Worm (Caenorhabditis elegans) whole organism, young adult: ENCODE results near the gene F49E2.5.

ENCODE experiments used
- B0336.3 ChIP-seq: fragments of 200-800 bp; sonication (Bioruptor generic); IDR thresholded peaks from 2 replicates; pipeline ENCODE4 v1.3.6; 2022; ENCODE audit warnings: missing genetic modification characterization, missing compliant biosample characterization
- C06A6.2 ChIP-seq: fragments of 200-800 bp; sonication (Bioruptor generic); conservative IDR thresholded peaks from 2 replicates; pipeline ENCODE4 v1.3.6; 2022; ENCODE audit warnings: missing genetic modification characterization, missing compliant biosample characterization
- C17E4.6 ChIP-seq: fragments of 200-800 bp; sonication (Bioruptor generic); IDR thresholded peaks from 2 replicates; pipeline ENCODE4 v1.3.6; 2022; ENCODE audit warnings: missing genetic modification reagents, missing genetic modification characterization, missing compliant biosample characterization
- F39B2.1 ChIP-seq: fragments of 200-800 bp; sonication (Bioruptor generic); IDR thresholded peaks from 2 replicates; pipeline ENCODE4 v1.3.6; 2022; ENCODE audit warnings: missing genetic modification reagents, missing genetic modification characterization, missing compliant biosample characterization
- F57A8.1 ChIP-seq: fragments of 200-800 bp; sonication (Bioruptor generic); optimal IDR thresholded peaks from 2 replicates; lab custom pipeline; 2018; ENCODE audit warnings: mild to moderate bottlenecking, missing genetic modification characterization, moderate library complexity, missing compliant biosample characterization
- F57C9.4 ChIP-seq: sonication (generic microtip); optimal IDR thresholded peaks from 2 replicates; lab custom pipeline; 2017; ENCODE audit warnings: mild to moderate bottlenecking, missing genetic modification characterization, missing compliant biosample characterization
- K12H6.12 ChIP-seq: fragments of 200-800 bp; sonication (Bioruptor generic); optimal IDR thresholded peaks from 2 replicates; lab custom pipeline; 2018; ENCODE audit warnings: mild to moderate bottlenecking, missing genetic modification characterization, missing compliant biosample characterization
- T07F8.4 ChIP-seq: sonication (generic microtip); optimal IDR thresholded peaks from 2 replicates; lab custom pipeline; 2016; ENCODE audit warnings: mild to moderate bottlenecking, missing genetic modification characterization, moderate library complexity, missing compliant biosample characterization
- Y79H2A.3 ChIP-seq: fragments of 200-800 bp; sonication (Bioruptor generic); conservative IDR thresholded peaks from 2 replicates; pipeline ENCODE4 v1.3.6; 2022; ENCODE audit warnings: missing genetic modification reagents, missing genetic modification characterization, missing compliant biosample characterization
- aptf-2 ChIP-seq: fragments of 200-800 bp; sonication (Bioruptor generic); conservative IDR thresholded peaks from 2 replicates; pipeline ENCODE4 v1.3.6; 2022; ENCODE audit warnings: missing genetic modification reagents, missing genetic modification characterization, missing compliant biosample characterization
- aptf-3 ChIP-seq: fragments of 200-800 bp; sonication (Bioruptor generic); IDR thresholded peaks from 2 replicates; pipeline ENCODE4 v1.3.6; 2022; ENCODE audit warnings: missing genetic modification characterization, missing compliant biosample characterization
- atf-7 ChIP-seq: sonication (generic microtip); optimal IDR thresholded peaks from 2 replicates; lab custom pipeline; 2017; ENCODE audit warnings: mild to moderate bottlenecking, missing genetic modification characterization, missing compliant biosample characterization
- attf-5 ChIP-seq: fragments of 200-800 bp; sonication (Bioruptor generic); optimal IDR thresholded peaks from 2 replicates; lab custom pipeline; 2018; ENCODE audit warnings: mild to moderate bottlenecking, missing genetic modification characterization, missing compliant biosample characterization
- attf-6 ChIP-seq: fragments of 200-800 bp; sonication (Bioruptor generic); IDR thresholded peaks from 2 replicates; pipeline ENCODE4 v1.3.6; 2022; ENCODE audit warnings: missing genetic modification reagents, missing genetic modification characterization, missing compliant biosample characterization
- cebp-1 ChIP-seq, 2 experiments: fragments of 200-800 bp in 1 of 2; sonication (Bioruptor generic) in 1 of 2; sonication (generic microtip) in 1 of 2; IDR thresholded peaks in 1 of 2; optimal IDR thresholded peaks in 1 of 2; 2 replicates each; pipeline versions ENCODE4 v1.3.6 to Lab custom; 2017 to 2022; ENCODE audit warnings: missing compliant biosample characterization in 2 of 2, missing genetic modification characterization in 2 of 2, mild to moderate bottlenecking in 1 of 2, missing genetic modification reagents in 1 of 2, moderate library complexity in 1 of 2
- ceh-79 ChIP-seq: sonication (generic microtip); optimal IDR thresholded peaks from 2 replicates; lab custom pipeline; 2017; ENCODE audit warnings: mild to moderate bottlenecking, missing genetic modification characterization, missing compliant biosample characterization
- dox-1 ChIP-seq: fragments of 200-800 bp; sonication (Bioruptor generic); IDR thresholded peaks from 2 replicates; pipeline ENCODE4 v1.3.6; 2022; ENCODE audit warnings: missing genetic modification reagents, missing genetic modification characterization, missing compliant biosample characterization
- dpff-1 ChIP-seq: sonication (generic microtip); optimal IDR thresholded peaks from 2 replicates; lab custom pipeline; 2017; ENCODE audit warnings: mild to moderate bottlenecking, missing genetic modification characterization, missing compliant biosample characterization
- egl-18 ChIP-seq: fragments of 200-800 bp; sonication (Bioruptor generic); IDR thresholded peaks from 2 replicates; pipeline ENCODE4 v1.3.6; 2022; ENCODE audit warnings: missing genetic modification reagents, missing genetic modification characterization, missing compliant biosample characterization
- egrh-3 ChIP-seq: fragments of 200-800 bp; sonication (Bioruptor generic); IDR thresholded peaks from 2 replicates; pipeline ENCODE4 v1.3.6; 2022; ENCODE audit warnings: missing genetic modification reagents, missing genetic modification characterization, missing compliant biosample characterization
- ets-4 ChIP-seq: fragments of 200-800 bp; sonication (Bioruptor generic); optimal IDR thresholded peaks from 2 replicates; lab custom pipeline; 2018; ENCODE audit warnings: mild to moderate bottlenecking, missing genetic modification characterization, missing compliant biosample characterization
- fkh-3 ChIP-seq: sonication (generic microtip); optimal IDR thresholded peaks from 2 replicates; lab custom pipeline; 2016; ENCODE audit warnings: mild to moderate bottlenecking, missing genetic modification characterization, missing compliant biosample characterization
- hmg-1.2 ChIP-seq: fragments of 200-800 bp; sonication (Bioruptor generic); IDR thresholded peaks from 2 replicates; pipeline ENCODE4 v1.3.6; 2022; ENCODE audit warnings: missing genetic modification reagents, missing genetic modification characterization, missing compliant biosample characterization
- hmg-20 ChIP-seq: fragments of 200-800 bp; sonication (Bioruptor generic); IDR thresholded peaks from 2 replicates; pipeline ENCODE4 v1.3.6; 2022; ENCODE audit warnings: missing genetic modification reagents, missing genetic modification characterization, missing compliant biosample characterization
- lin-26 ChIP-seq: fragments of 200-800 bp; sonication (Bioruptor generic); IDR thresholded peaks from 2 replicates; pipeline ENCODE4 v1.3.6; 2022; ENCODE audit warnings: missing genetic modification reagents, missing genetic modification characterization, missing compliant biosample characterization
- lin-40 ChIP-seq: sonication (generic microtip); optimal IDR thresholded peaks from 2 replicates; lab custom pipeline; 2016; ENCODE audit warnings: missing genetic modification characterization, mild to moderate bottlenecking, missing compliant biosample characterization, missing genotype, missing genetic modification reagents
- lin-54 ChIP-seq: fragments of 200-800 bp; sonication (Bioruptor generic); optimal IDR thresholded peaks from 2 replicates; lab custom pipeline; 2018; ENCODE audit warnings: mild to moderate bottlenecking, missing genetic modification characterization, missing compliant biosample characterization
- madf-10 ChIP-seq: sonication (generic microtip); optimal IDR thresholded peaks from 2 replicates; lab custom pipeline; 2016; ENCODE audit warnings: mild to moderate bottlenecking, missing genetic modification characterization, missing compliant biosample characterization
- nfyb-1 ChIP-seq: fragments of 200-800 bp; sonication (Bioruptor generic); IDR thresholded peaks from 2 replicates; pipeline ENCODE4 v1.3.6; 2022; ENCODE audit warnings: missing genetic modification reagents, missing genetic modification characterization, missing compliant biosample characterization
- nhr-120 ChIP-seq: fragments of 200-800 bp; sonication (Bioruptor generic); IDR thresholded peaks from 2 replicates; pipeline ENCODE4 v1.3.6; 2022; ENCODE audit warnings: missing genetic modification characterization, missing compliant biosample characterization
- nhr-179 ChIP-seq: sonication (generic microtip); optimal IDR thresholded peaks from 2 replicates; lab custom pipeline; 2016; ENCODE audit warnings: mild to moderate bottlenecking, missing genetic modification characterization, missing compliant biosample characterization
- nhr-27 ChIP-seq: fragments of 200-800 bp; sonication (Bioruptor generic); optimal IDR thresholded peaks from 2 replicates; lab custom pipeline; 2018; ENCODE audit warnings: mild to moderate bottlenecking, missing genetic modification characterization, moderate library complexity, missing compliant biosample characterization
- nhr-80 ChIP-seq: sonication (generic microtip); optimal IDR thresholded peaks from 2 replicates; lab custom pipeline; 2016; ENCODE audit warnings: missing genetic modification characterization, missing compliant biosample characterization
- rec-8 ChIP-seq, 2 experiments: sonication (generic microtip); optimal IDR thresholded peaks; 2 replicates each; lab custom pipeline; 2016; ENCODE audit warnings: mild to moderate bottlenecking in 2 of 2, missing genetic modification characterization in 2 of 2, missing genetic modification reagents in 2 of 2, missing genotype in 2 of 2, missing biosample characterization in 1 of 2, missing compliant biosample characterization in 1 of 2, moderate library complexity in 1 of 2
- snpc-1.3 ChIP-seq: sonication (generic microtip); optimal IDR thresholded peaks from 2 replicates; lab custom pipeline; 2017; ENCODE audit warnings: missing genetic modification characterization, mild to moderate bottlenecking, missing compliant biosample characterization, antibody characterized with exemption, moderate library complexity, missing genotype, missing genetic modification reagents; ENCODE audit not compliant: insufficient read depth
- snpc-3.4 ChIP-seq: sonication (generic microtip); optimal IDR thresholded peaks from 2 replicates; lab custom pipeline; 2017; ENCODE audit warnings: missing genetic modification characterization, mild to moderate bottlenecking, missing compliant biosample characterization, antibody characterized with exemption, moderate library complexity, missing genotype, missing genetic modification reagents
- snpc-4 ChIP-seq, 5 experiments: fragments of 150-350 bp in 1 of 5; sonication (generic microtip) in 4 of 5; optimal IDR thresholded peaks; 2 replicates each; lab custom pipeline; 2014 to 2018; ENCODE audit warnings: missing genetic modification characterization in 5 of 5, missing biosample characterization in 3 of 5, antibody characterized with exemption in 2 of 5, mild to moderate bottlenecking in 2 of 5, missing compliant biosample characterization in 2 of 5, missing genotype in 2 of 5, moderate library complexity in 2 of 5, missing genetic modification reagents in 1 of 5
- somi-1 ChIP-seq: fragments of 200-800 bp; sonication (Bioruptor generic); optimal IDR thresholded peaks from 2 replicates; lab custom pipeline; 2018; ENCODE audit warnings: mild to moderate bottlenecking, missing genetic modification characterization, missing compliant biosample characterization
- tbx-9 ChIP-seq: sonication (generic microtip); optimal IDR thresholded peaks from 2 replicates; lab custom pipeline; 2016; ENCODE audit warnings: borderline replicate concordance, missing genetic modification characterization, inconsistent platforms, missing compliant biosample characterization
- unc-62 ChIP-seq: fragments of 150-350 bp; optimal IDR thresholded peaks from 2 replicates; lab custom pipeline; 2014; ENCODE audit warnings: missing biosample characterization, missing genetic modification reagents, missing genetic modification characterization
- zim-3 ChIP-seq: sonication (generic microtip); optimal IDR thresholded peaks from 2 replicates; lab custom pipeline; 2017; ENCODE audit warnings: mild to moderate bottlenecking, missing genetic modification characterization, moderate library complexity, missing compliant biosample characterization
- ztf-6 ChIP-seq: fragments of 200-800 bp; sonication (Bioruptor generic); IDR thresholded peaks from 2 replicates; pipeline ENCODE4 v1.3.6; 2022; ENCODE audit warnings: missing genetic modification reagents, missing genetic modification characterization, missing compliant biosample characterization

The F49E2.5 gene

DNA sequence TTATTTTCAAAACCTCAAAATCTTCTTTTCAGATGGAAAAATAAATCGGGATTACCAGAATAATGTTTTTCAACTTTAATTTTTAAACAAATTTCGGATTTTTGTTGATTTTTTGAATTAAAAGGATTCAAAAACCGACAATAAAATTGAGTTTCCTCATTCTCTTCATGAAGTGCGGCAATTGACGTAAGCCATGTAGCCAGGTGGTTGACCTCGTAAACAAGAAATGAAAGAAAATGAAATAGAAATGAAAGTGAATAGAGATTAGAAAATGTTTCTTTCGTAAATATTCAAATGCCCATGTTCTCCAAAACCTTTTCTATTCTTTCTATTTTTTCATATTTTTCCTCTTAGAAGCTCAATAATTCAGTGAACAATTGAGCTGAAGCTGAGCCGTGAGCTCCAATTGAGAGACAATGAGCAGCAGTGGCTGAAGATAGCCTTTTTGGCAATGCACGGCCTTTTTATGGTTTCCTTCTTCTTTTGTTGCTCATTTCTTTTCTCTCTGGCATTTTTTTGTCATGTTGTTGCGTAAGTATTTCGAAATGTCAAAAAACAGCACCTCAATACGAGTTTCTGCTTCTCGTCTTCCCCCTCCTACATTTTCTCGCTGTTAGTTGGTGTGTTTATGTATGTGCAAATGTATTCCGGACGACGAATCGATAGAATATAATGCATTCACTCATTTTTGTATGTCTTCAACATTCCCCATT, 6.4 kb downstream of the F49E2.5 start:
- TF ChIP-seq dox-1 (peak; percentile 42; the same call in 1 of the 2 replicates), cebp-1 (GFP tag; IDR thresholded peaks at IDR 0.05; lab: Robert Waterston, UW) (0 out of 2 replicates have a peak, but pooled peaks have one; percentile 44), cebp-1 (tag; optimal IDR thresholded peaks at IDR 0.05; lab: Kevin White, UChicago) (peak; percentile 88), aptf-2 (GFP tag; lab: Robert Waterston, UW) (no peak)

DNA sequence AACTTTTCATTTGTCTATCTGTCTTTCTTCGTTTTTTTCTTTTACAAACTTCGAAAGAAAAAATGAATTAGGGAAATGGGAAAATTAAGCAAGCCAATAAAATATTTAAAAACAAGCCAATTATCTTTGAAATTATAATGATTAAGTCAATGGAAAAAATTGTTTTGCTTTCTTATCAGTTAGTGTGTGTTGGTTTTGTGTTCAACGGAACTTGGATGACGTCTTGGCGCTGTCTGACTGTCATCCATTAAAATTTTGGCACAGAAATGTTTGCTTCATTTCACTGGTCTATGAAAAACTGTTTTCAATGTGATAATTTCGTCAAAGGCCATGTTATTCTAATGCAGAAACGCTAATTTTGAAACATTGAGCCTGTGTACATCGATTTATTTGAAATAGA, 7.1 kb downstream of the F49E2.5 start:
- TF ChIP-seq snpc-4 (GFP tag; optimal IDR thresholded peaks at IDR 0.05; lab: Kevin White, UChicago): no peak
- no peak for TF ChIP-seq snpc-4 (tag; optimal IDR thresholded peaks at IDR 0.05; lab: Kevin White, UChicago)
- no peak for TF ChIP-seq lin-40 (tag; lab: Kevin White, UChicago)
- TF ChIP-seq F39B2.1 (GFP tag; lab: Robert Waterston, UW): no peak
- TF ChIP-seq unc-62 (GFP tag; lab: Kevin White, UChicago): peak; percentile 41
- no peak for TF ChIP-seq rec-8 (tag; optimal IDR thresholded peaks at IDR 0.05; lab: Kevin White, UChicago)
- no peak for TF ChIP-seq Y79H2A.3 (GFP tag; lab: Robert Waterston, UW)
- TF ChIP-seq ztf-6: no peak
- no peak for TF ChIP-seq nhr-120 (GFP tag; lab: Robert Waterston, UW)
- no peak for TF ChIP-seq fkh-3 (tag; lab: Kevin White, UChicago)
- peak; percentile 46 for TF ChIP-seq nhr-80

DNA sequence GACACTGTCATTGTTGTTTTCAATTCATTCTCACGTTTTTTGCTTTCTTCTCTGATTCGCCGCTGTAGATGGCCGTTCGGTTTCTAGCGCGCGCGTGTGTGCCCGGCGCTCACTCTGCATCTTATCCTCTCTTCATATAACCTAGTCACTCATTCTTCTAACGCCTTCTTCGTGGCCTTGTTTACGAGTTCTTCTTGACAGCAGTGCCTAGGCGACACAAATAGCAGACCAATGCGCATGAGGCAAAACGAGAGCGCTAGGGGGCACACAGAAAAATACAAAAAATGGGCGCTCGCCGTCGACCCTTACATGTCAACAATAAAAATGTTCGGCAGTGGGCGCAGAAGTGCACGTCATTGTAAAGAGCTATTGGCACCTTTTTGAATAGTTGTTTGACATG, 7.7 kb downstream of the F49E2.5 start:
- TF ChIP-seq K12H6.12 (tag; lab: Kevin White, UChicago): peak; percentile 67
- TF ChIP-seq egrh-3: no peak
- TF ChIP-seq egl-18 (GFP tag; lab: Robert Waterston, UW): no peak
- no peak for TF ChIP-seq nhr-179 (tag; lab: Kevin White, UChicago)
- TF ChIP-seq ets-4 (GFP tag; lab: Kevin White, UChicago): no peak
- TF ChIP-seq C06A6.2: 0 out of 2 replicates have a peak, but pooled peaks have one; percentile 38
- TF ChIP-seq aptf-3 (GFP tag; lab: Robert Waterston, UW): no peak
- no peak for TF ChIP-seq madf-10
- TF ChIP-seq attf-5 (GFP tag; lab: Kevin White, UChicago): peak; percentile 60
- TF ChIP-seq nfyb-1 (GFP tag; lab: Robert Waterston, UW): peak; percentile 46; the same call in 1 of the 2 replicates
- peak; percentile 28 for TF ChIP-seq nhr-27 (tag; lab: Kevin White, UChicago)
- TF ChIP-seq T07F8.4: no peak
- TF ChIP-seq F57C9.4 (tag; lab: Kevin White, UChicago): no peak
- no peak for TF ChIP-seq C17E4.6
- TF ChIP-seq aptf-2 (GFP tag; lab: Robert Waterston, UW): no peak
- no peak for TF ChIP-seq tbx-9 (tag; lab: Kevin White, UChicago)
- TF ChIP-seq hmg-20: no peak
- no peak for TF ChIP-seq zim-3 (tag; lab: Kevin White, UChicago)
- no peak for TF ChIP-seq dpff-1
- TF ChIP-seq snpc-1.3: no peak
- peak; percentile 33 for TF ChIP-seq unc-62 (GFP tag; lab: Kevin White, UChicago)
- TF ChIP-seq cebp-1 (GFP tag; IDR thresholded peaks at IDR 0.05; lab: Robert Waterston, UW): 0 out of 2 replicates have a peak, but pooled peaks have one; percentile 12
- peak; percentile 66 for TF ChIP-seq cebp-1 (tag; optimal IDR thresholded peaks at IDR 0.05; lab: Kevin White, UChicago)
- TF ChIP-seq F57A8.1 (GFP tag; lab: Kevin White, UChicago): no peak
- no peak for TF ChIP-seq ceh-79 (tag; lab: Kevin White, UChicago)
- 0 out of 2 replicates have a peak, but pooled peaks have one; percentile 48 for TF ChIP-seq lin-26 (GFP tag; lab: Robert Waterston, UW)
- peak; percentile 38; the same call in 1 of the 2 replicates for TF ChIP-seq hmg-1.2 (GFP tag; lab: Robert Waterston, UW)
- TF ChIP-seq B0336.3 (GFP tag; lab: Robert Waterston, UW): 0 out of 2 replicates have a peak, but pooled peaks have one; percentile 41
- TF ChIP-seq attf-6: no peak
- TF ChIP-seq somi-1 (GFP tag; lab: Kevin White, UChicago): peak; percentile 32
- TF ChIP-seq snpc-3.4: no peak
- TF ChIP-seq lin-54 (GFP tag; lab: Kevin White, UChicago): peak; percentile 20
- peak; percentile 56 for TF ChIP-seq atf-7 (tag; lab: Kevin White, UChicago)
